Fruit fly (Drosophila melanogaster) whole organism, embryonic: ENCODE results near the gene kel.

Experiments used
- C15 ChIP-seq: fragments of 200-800 bp; sonication (Bioruptor generic); IDR thresholded peaks from 3 replicates; pipeline ENCODE4 v1.3.6; 2022; ENCODE audit warnings: missing biosample characterization, missing genetic modification characterization
- CG12744 ChIP-seq: fragments of 200-800 bp; sonication (Bioruptor generic); optimal IDR thresholded peaks from 2 replicates; lab custom pipeline; 2016; ENCODE audit warnings: missing biosample characterization, missing genetic modification characterization
- CG13624 ChIP-seq: fragments of 200-800 bp; sonication (Bioruptor generic); optimal IDR thresholded peaks from 2 replicates; lab custom pipeline; 2016; ENCODE audit warnings: missing biosample characterization, missing genetic modification characterization
- CG14014 ChIP-seq: fragments of 200-800 bp; sonication (Bioruptor generic); IDR thresholded peaks from 2 replicates; pipeline ENCODE4 v1.3.6; 2022; ENCODE audit warnings: missing biosample characterization, missing genetic modification characterization
- CG1647 ChIP-seq: fragments of 200-800 bp; sonication (Bioruptor generic); optimal IDR thresholded peaks from 3 replicates; lab custom pipeline; 2016; ENCODE audit warnings: missing biosample characterization, missing genetic modification characterization
- CG16863 ChIP-seq: fragments of 200-800 bp; sonication (Bioruptor generic); optimal IDR thresholded peaks from 3 replicates; lab custom pipeline; 2016; ENCODE audit warnings: missing biosample characterization, missing genetic modification characterization
- CG17568 ChIP-seq: fragments of 200-800 bp; sonication (Bioruptor generic); optimal IDR thresholded peaks from 2 replicates; lab custom pipeline; 2018; ENCODE audit warnings: missing biosample characterization, mild to moderate bottlenecking, missing genetic modification characterization, moderate library complexity
- CG18619 ChIP-seq: fragments of 200-800 bp; sonication (Bioruptor generic); optimal IDR thresholded peaks from 3 replicates; lab custom pipeline; 2017; ENCODE audit warnings: missing biosample characterization, mild to moderate bottlenecking, missing genetic modification characterization
- CG2202 ChIP-seq: fragments of 200-800 bp; sonication (Bioruptor generic); optimal IDR thresholded peaks from 2 replicates; lab custom pipeline; 2018; ENCODE audit warnings: missing biosample characterization, mild to moderate bottlenecking, missing genetic modification characterization
- CG2875 ChIP-seq: fragments of 200-800 bp; sonication (Bioruptor generic); optimal IDR thresholded peaks from 2 replicates; lab custom pipeline; 2017; ENCODE audit warnings: missing biosample characterization, mild to moderate bottlenecking, missing genetic modification characterization, missing genetic modification reagents
- CG30431 ChIP-seq: fragments of 200-800 bp; sonication (Bioruptor generic); optimal IDR thresholded peaks from 2 replicates; lab custom pipeline; 2017; ENCODE audit warnings: missing biosample characterization, missing genetic modification characterization
- CG33213 ChIP-seq: fragments of 200-800 bp; sonication (Bioruptor generic); optimal IDR thresholded peaks from 3 replicates; lab custom pipeline; 2016; ENCODE audit warnings: missing biosample characterization, missing genetic modification characterization
- CG33557 ChIP-seq: fragments of 200-800 bp; sonication (Bioruptor generic); optimal IDR thresholded peaks from 2 replicates; lab custom pipeline; 2019; ENCODE audit warnings: missing biosample characterization, mild to moderate bottlenecking, missing genetic modification characterization, moderate library complexity
- CG3847 ChIP-seq: fragments of 200-800 bp; sonication (Bioruptor generic); IDR thresholded peaks from 2 replicates; pipeline ENCODE4 v1.3.6; 2022; ENCODE audit warnings: missing biosample characterization, missing genetic modification characterization
- CG43689 ChIP-seq: fragments of 200-800 bp; sonication (Bioruptor generic); IDR thresholded peaks from 2 replicates; pipeline ENCODE4 v1.3.6; 2022; ENCODE audit warnings: missing biosample characterization, missing genetic modification characterization
- CG4404 ChIP-seq: fragments of 200-800 bp; sonication (Bioruptor generic); IDR thresholded peaks from 2 replicates; pipeline ENCODE4 v1.3.6; 2022; ENCODE audit warnings: missing biosample characterization, missing genetic modification characterization
- CG4424 ChIP-seq: fragments of 200-800 bp; sonication (Bioruptor generic); optimal IDR thresholded peaks from 3 replicates; lab custom pipeline; 2016; ENCODE audit warnings: missing biosample characterization, missing genetic modification characterization
- CG4820 ChIP-seq: fragments of 200-800 bp; sonication (Bioruptor generic); optimal IDR thresholded peaks from 3 replicates; lab custom pipeline; 2016; ENCODE audit warnings: missing biosample characterization, missing genetic modification characterization
- CG6689 ChIP-seq: fragments of 200-800 bp; sonication (Bioruptor generic); IDR thresholded peaks from 2 replicates; pipeline ENCODE4 v1.3.6; 2022; ENCODE audit warnings: missing biosample characterization, missing genetic modification characterization
- CG6765 ChIP-seq: fragments of 200-800 bp; sonication (Bioruptor generic); optimal IDR thresholded peaks from 3 replicates; lab custom pipeline; 2017; ENCODE audit warnings: missing biosample characterization, mild to moderate bottlenecking, missing genetic modification characterization
- CG6813 ChIP-seq: fragments of 200-800 bp; sonication (Bioruptor generic); optimal IDR thresholded peaks from 2 replicates; lab custom pipeline; 2017; ENCODE audit warnings: missing biosample characterization, missing genetic modification characterization, mild to moderate bottlenecking, moderate library complexity, missing genetic modification reagents
- CG7372 ChIP-seq: fragments of 200-800 bp; sonication (Bioruptor generic); IDR thresholded peaks from 2 replicates; pipeline ENCODE4 v1.3.6; 2022; ENCODE audit warnings: missing biosample characterization, missing genetic modification characterization
- CG9817 ChIP-seq: fragments of 200-800 bp; sonication (Bioruptor generic); optimal IDR thresholded peaks from 2 replicates; lab custom pipeline; 2018; ENCODE audit warnings: missing biosample characterization, mild to moderate bottlenecking, missing genetic modification characterization, moderate library complexity
- CoRest ChIP-seq: fragments of 200-800 bp; sonication (Bioruptor generic); optimal IDR thresholded peaks from 3 replicates; lab custom pipeline; 2018; ENCODE audit warnings: missing biosample characterization, mild to moderate bottlenecking, missing genetic modification characterization, moderate library complexity
- Dll ChIP-seq: fragments of 200-800 bp; sonication (Bioruptor generic); IDR thresholded peaks from 4 replicates; pipeline ENCODE4 v1.3.6; 2022; ENCODE audit warnings: missing biosample characterization, missing genetic modification characterization; ENCODE audit not compliant: partially characterized antibody
- H15 ChIP-seq: fragments of 200-800 bp; sonication (Bioruptor generic); IDR thresholded peaks from 3 replicates; pipeline ENCODE4 v1.3.6; 2022; ENCODE audit warnings: missing biosample characterization, missing genetic modification characterization
- Lhr ChIP-seq: fragments of 200-800 bp; sonication (Bioruptor generic); optimal IDR thresholded peaks from 3 replicates; lab custom pipeline; 2017; ENCODE audit warnings: mild to moderate bottlenecking, missing biosample characterization, missing genetic modification reagents, missing genetic modification characterization
- Max ChIP-seq: fragments of 200-800 bp; sonication (Bioruptor generic); optimal IDR thresholded peaks from 2 replicates; lab custom pipeline; 2016; ENCODE audit warnings: missing biosample characterization, mild to moderate bottlenecking, missing genetic modification characterization
- NC2α ChIP-seq: fragments of 200-800 bp; sonication (Bioruptor generic); optimal IDR thresholded peaks from 2 replicates; lab custom pipeline; 2016; ENCODE audit warnings: missing biosample characterization, missing genetic modification characterization
- Sox102F ChIP-seq: fragments of 200-800 bp; sonication (Bioruptor generic); optimal IDR thresholded peaks from 2 replicates; lab custom pipeline; 2018; ENCODE audit warnings: missing biosample characterization, mild to moderate bottlenecking, missing genetic modification characterization, moderate library complexity
- Tbp ChIP-seq: fragments of >200 bp; optimal IDR thresholded peaks from 2 replicates; lab custom pipeline; 2018; ENCODE audit warnings: missing biosample characterization, missing genetic modification characterization
- az2 ChIP-seq: fragments of 200-800 bp; sonication (Bioruptor generic); optimal IDR thresholded peaks from 3 replicates; lab custom pipeline; 2016; ENCODE audit warnings: missing biosample characterization, missing genetic modification characterization
- bsh ChIP-seq, 2 experiments: fragments of 200-800 bp; sonication (Bioruptor generic); optimal IDR thresholded peaks; 2 replicates each; lab custom pipeline; 2017 to 2018; ENCODE audit warnings: mild to moderate bottlenecking in 2 of 2, missing biosample characterization in 2 of 2, missing genetic modification characterization in 2 of 2, moderate library complexity in 1 of 2
- corto ChIP-seq: fragments of 200-800 bp; sonication (Bioruptor generic); optimal IDR thresholded peaks from 2 replicates; lab custom pipeline; 2016; ENCODE audit warnings: missing biosample characterization, mild to moderate bottlenecking, missing genetic modification characterization, moderate library complexity
- cwo ChIP-seq: fragments of 200-800 bp; sonication (Bioruptor generic); optimal IDR thresholded peaks from 3 replicates; lab custom pipeline; 2017; ENCODE audit warnings: missing biosample characterization, missing genetic modification characterization, mild to moderate bottlenecking, moderate library complexity, missing genetic modification reagents
- da ChIP-seq: fragments of 200-800 bp; sonication (Bioruptor generic); optimal IDR thresholded peaks from 2 replicates; lab custom pipeline; 2016; ENCODE audit warnings: missing biosample characterization, missing genetic modification characterization
- dan ChIP-seq: fragments of 200-800 bp; sonication (Bioruptor generic); IDR thresholded peaks from 2 replicates; pipeline ENCODE4 v1.3.6; 2022; ENCODE audit warnings: missing biosample characterization, missing genetic modification characterization
- dimm ChIP-seq: fragments of 200-800 bp; sonication (Bioruptor generic); IDR thresholded peaks from 2 replicates; pipeline ENCODE4 v1.3.6; 2022; ENCODE audit warnings: missing biosample characterization, missing genetic modification characterization
- dmrt11E ChIP-seq: fragments of 200-800 bp; sonication (Bioruptor generic); optimal IDR thresholded peaks from 3 replicates; lab custom pipeline; 2018; ENCODE audit warnings: missing biosample characterization, mild to moderate bottlenecking, missing genetic modification characterization, moderate library complexity
- en ChIP-seq: fragments of 200-800 bp; sonication (Bioruptor generic); optimal IDR thresholded peaks from 2 replicates; lab custom pipeline; 2016; ENCODE audit warnings: missing biosample characterization, missing genetic modification characterization
- esg ChIP-seq: fragments of 200-800 bp; sonication (Bioruptor generic); conservative IDR thresholded peaks from 2 replicates; pipeline ENCODE4 v1.3.6; 2022; ENCODE audit warnings: missing biosample characterization, missing genetic modification characterization
- gce ChIP-seq: fragments of 200-800 bp; sonication (Bioruptor generic); IDR thresholded peaks from 3 replicates; pipeline ENCODE4 v1.3.6; 2022; ENCODE audit warnings: missing biosample characterization, missing genetic modification characterization
- gro ChIP-seq: fragments of 200-800 bp; sonication (Bioruptor generic); optimal IDR thresholded peaks from 2 replicates; lab custom pipeline; 2016; ENCODE audit warnings: missing biosample characterization, missing genetic modification characterization
- ken ChIP-seq: fragments of 200-800 bp; sonication (Bioruptor generic); IDR thresholded peaks from 3 replicates; pipeline ENCODE4 v1.3.6; 2022; ENCODE audit warnings: missing biosample characterization, missing genetic modification characterization
- lab ChIP-seq: fragments of 200-800 bp; sonication (Bioruptor generic); optimal IDR thresholded peaks from 3 replicates; lab custom pipeline; 2017; ENCODE audit warnings: missing biosample characterization, missing genetic modification characterization, mild to moderate bottlenecking, moderate library complexity, missing genetic modification reagents
- peb ChIP-seq: fragments of 200-800 bp; sonication (Bioruptor generic); IDR thresholded peaks from 2 replicates; pipeline ENCODE4 v1.3.6; 2022; ENCODE audit warnings: missing biosample characterization, missing genetic modification characterization
- pfk ChIP-seq: fragments of 200-800 bp; sonication (Bioruptor generic); optimal IDR thresholded peaks from 2 replicates; lab custom pipeline; 2018; ENCODE audit warnings: missing biosample characterization, mild to moderate bottlenecking, missing genetic modification characterization, moderate library complexity
- psq ChIP-seq: fragments of 200-800 bp; sonication (Bioruptor generic); optimal IDR thresholded peaks from 2 replicates; lab custom pipeline; 2017; ENCODE audit warnings: missing biosample characterization, missing genetic modification characterization
- schlank ChIP-seq: fragments of 200-800 bp; sonication (Bioruptor generic); optimal IDR thresholded peaks from 2 replicates; lab custom pipeline; 2018; ENCODE audit warnings: missing biosample characterization, mild to moderate bottlenecking, missing genetic modification characterization
- toy ChIP-seq: fragments of 200-800 bp; sonication (Bioruptor generic); IDR thresholded peaks from 2 replicates; pipeline ENCODE4 v1.3.6; 2022; ENCODE audit warnings: missing biosample characterization, missing genetic modification characterization
- unc-4 ChIP-seq: fragments of 200-800 bp; sonication (Bioruptor generic); IDR thresholded peaks from 2 replicates; pipeline ENCODE4 v1.3.6; 2022; ENCODE audit warnings: missing biosample characterization, missing genetic modification characterization; ENCODE audit not compliant: partially characterized antibody
- wek ChIP-seq: fragments of 200-800 bp; sonication (Bioruptor generic); optimal IDR thresholded peaks from 3 replicates; lab custom pipeline; 2018; ENCODE audit warnings: missing biosample characterization, mild to moderate bottlenecking, missing genetic modification characterization, moderate library complexity

kel gene

dm6 chr2L:18136427-18136857 is 1.4 kb downstream of the kel start (continued):
- TF ChIP-seq CG4404 (GFP tag; lab: Robert Waterston, UW) (no peak), H15 (no peak), CG2875 (no peak), Lhr (no peak), da (GFP tag; lab: Kevin White, UChicago) (no peak), CG33557 (GFP tag; lab: Kevin White, UChicago) (no peak), CG6813 (GFP tag; lab: Kevin White, UChicago) (peak; percentile 45), CG3847 (no peak; the same call in 1 of the 2 replicates), Dll (no peak), pfk (GFP tag; lab: Kevin White, UChicago) (no peak), Max (GFP tag; lab: Kevin White, UChicago) (no peak), lab (GFP tag; lab: Kevin White, UChicago) (peak; percentile 86), dan (GFP tag; lab: Robert Waterston, UW) (no peak), C15 (GFP tag; lab: Robert Waterston, UW) (no peak), corto (GFP tag; lab: Kevin White, UChicago) (no peak), dimm (no peak), CG14014 (GFP tag; lab: Robert Waterston, UW) (peak; percentile 38; the same call in 1 of the 2 replicates), CG43689 (GFP tag; lab: Robert Waterston, UW) (no peak), CG13624 (GFP tag; lab: Kevin White, UChicago) (peak; percentile 74), toy (GFP tag; lab: Robert Waterston, UW) (no peak; the same call in 1 of the 2 replicates), gce (GFP tag; lab: Robert Waterston, UW) (no peak), CG30431 (GFP tag; lab: Kevin White, UChicago) (no peak), bsh (GFP tag; optimal IDR thresholded peaks at IDR 0.05; lab: Kevin White, UChicago) (no peak), peb (GFP tag; lab: Robert Waterston, UW) (no peak), Sox102F (GFP tag; lab: Kevin White, UChicago) (no peak), CG33213 (GFP tag; lab: Kevin White, UChicago) (no peak), wek (GFP tag; lab: Kevin White, UChicago) (no peak), Tbp (GFP tag; lab: Kevin White, UChicago) (no peak), unc-4 (GFP tag; lab: Robert Waterston, UW) (no peak), CG6765 (GFP tag; lab: Kevin White, UChicago) (peak; percentile 50), CG16863 (GFP tag; lab: Kevin White, UChicago) (no peak), en (GFP tag; lab: Kevin White, UChicago) (no peak), CG17568 (no peak), CoRest (tag; lab: Kevin White, UChicago) (peak; percentile 19), CG1647 (GFP tag; lab: Kevin White, UChicago) (no peak), dmrt11E (no peak), CG9817 (tag; lab: Kevin White, UChicago) (peak; percentile 28), CG4424 (GFP tag; lab: Kevin White, UChicago) (no peak), CG6689 (GFP tag; lab: Robert Waterston, UW) (no peak), cwo (GFP tag; lab: Kevin White, UChicago) (peak; percentile 55), gro (GFP tag; lab: Kevin White, UChicago) (peak; percentile 66), CG4820 (GFP tag; lab: Kevin White, UChicago) (no peak), CG12744 (no peak), schlank (tag; lab: Kevin White, UChicago) (peak; percentile 66), CG18619 (peak; percentile 48), NC2α (GFP tag; lab: Kevin White, UChicago) (no peak), CG2202 (tag; lab: Kevin White, UChicago) (no peak), CG7372 (GFP tag; lab: Robert Waterston, UW) (no peak), psq (GFP tag; lab: Kevin White, UChicago) (no peak), esg (no peak), ken (GFP tag; lab: Robert Waterston, UW) (no peak), az2 (GFP tag; lab: Kevin White, UChicago) (no peak)
